Worm (Caenorhabditis elegans) whole organism, L1 larva: Measurements from ENCODE around the gene R13H4.2.

Experiments used
- C04F5.9 ChIP-seq: sonication (generic microtip); optimal IDR thresholded peaks from 2 replicates; lab custom pipeline; 2016; ENCODE audit warnings: missing genetic modification characterization, missing compliant biosample characterization
- C16A3.4 ChIP-seq: fragments of 150-350 bp; optimal IDR thresholded peaks from 2 replicates; lab custom pipeline; 2014; ENCODE audit warnings: missing biosample characterization, missing genetic modification characterization
- F16B12.6 ChIP-seq: fragments of 150-350 bp; optimal IDR thresholded peaks from 2 replicates; lab custom pipeline; 2014; ENCODE audit warnings: missing biosample characterization, missing genetic modification characterization
- aha-1 ChIP-seq: fragments of 150-350 bp; optimal IDR thresholded peaks from 2 replicates; lab custom pipeline; 2014; ENCODE audit warnings: missing biosample characterization, missing genetic modification characterization
- alr-1 ChIP-seq: fragments of 200-800 bp; sonication (Bioruptor generic); optimal IDR thresholded peaks from 2 replicates; lab custom pipeline; 2018; ENCODE audit warnings: borderline replicate concordance, mild to moderate bottlenecking, missing genetic modification characterization, missing compliant biosample characterization
- blmp-1 ChIP-seq: fragments of 150-350 bp; optimal IDR thresholded peaks from 2 replicates; lab custom pipeline; 2014; ENCODE audit warnings: missing biosample characterization, missing genetic modification characterization
- ceh-63 ChIP-seq: fragments of 200-800 bp; sonication (Bioruptor generic); optimal IDR thresholded peaks from 2 replicates; lab custom pipeline; 2018; ENCODE audit warnings: mild to moderate bottlenecking, missing genetic modification characterization, missing compliant biosample characterization
- ceh-8 ChIP-seq: fragments of 200-800 bp; sonication (Bioruptor generic); optimal IDR thresholded peaks from 2 replicates; lab custom pipeline; 2018; ENCODE audit warnings: mild to moderate bottlenecking, missing genetic modification characterization, moderate library complexity, missing compliant biosample characterization
- ceh-82 ChIP-seq, 3 experiments: fragments of 150-350 bp in 1 of 3; sonication (generic microtip) in 2 of 3; optimal IDR thresholded peaks; 2 replicates each; lab custom pipeline; 2014 to 2017; ENCODE audit warnings: missing biosample characterization in 3 of 3, missing genetic modification characterization in 3 of 3
- ceh-88 ChIP-seq: fragments of 200-800 bp; sonication (Bioruptor generic); IDR thresholded peaks from 2 replicates; pipeline ENCODE4 v1.3.6; 2022; ENCODE audit warnings: missing genetic modification characterization, missing compliant biosample characterization
- dsc-1 ChIP-seq: sonication (generic microtip); optimal IDR thresholded peaks from 2 replicates; lab custom pipeline; 2016; ENCODE audit warnings: mild to moderate bottlenecking, missing genetic modification characterization, missing compliant biosample characterization
- efl-1 ChIP-seq, 4 experiments: fragments of 150-350 bp; optimal IDR thresholded peaks in 3 of 4; peaks in 1 of 4; 1 replicate in 1 of 4; 2 replicates in 3 of 4; lab custom pipeline; 2014; ENCODE audit warnings: missing biosample characterization in 2 of 4, missing genetic modification characterization in 2 of 4, missing genetic modification reagents in 2 of 4
- efl-3 ChIP-seq: fragments of 200-800 bp; sonication (Bioruptor generic); optimal IDR thresholded peaks from 2 replicates; lab custom pipeline; 2018; ENCODE audit warnings: mild to moderate bottlenecking, missing genetic modification characterization, missing compliant biosample characterization
- egl-13 ChIP-seq: sonication (generic microtip); optimal IDR thresholded peaks from 2 replicates; lab custom pipeline; 2016; ENCODE audit warnings: missing genotype, missing genetic modification reagents, missing genetic modification characterization, missing compliant biosample characterization
- egl-27 ChIP-seq, 2 experiments: fragments of 150-350 bp in 1 of 2; sonication (generic microtip); optimal IDR thresholded peaks; 3 replicates each; lab custom pipeline; 2017 to 2018; ENCODE audit warnings: missing biosample characterization in 2 of 2, missing genetic modification characterization in 2 of 2, missing genetic modification reagents in 2 of 2
- fkh-4 ChIP-seq: sonication (generic microtip); optimal IDR thresholded peaks from 2 replicates; lab custom pipeline; 2016; ENCODE audit warnings: missing compliant biosample characterization, missing genetic modification characterization, borderline replicate concordance
- fos-1 ChIP-seq: fragments of 150-350 bp; optimal IDR thresholded peaks from 2 replicates; lab custom pipeline; 2014; ENCODE audit warnings: missing biosample characterization, missing genetic modification characterization
- grh-1 ChIP-seq: fragments of 200-800 bp; sonication (Bioruptor generic); IDR thresholded peaks from 2 replicates; pipeline ENCODE4 v1.3.6; 2022; ENCODE audit warnings: missing genetic modification reagents, missing genetic modification characterization, missing compliant biosample characterization
- hlh-17 ChIP-seq: fragments of 200-800 bp; sonication (Bioruptor generic); optimal IDR thresholded peaks from 2 replicates; lab custom pipeline; 2018; ENCODE audit warnings: missing genetic modification characterization, mild to moderate bottlenecking, missing compliant biosample characterization, moderate library complexity, borderline replicate concordance
- hpl-2 ChIP-seq: fragments of 150-350 bp; optimal IDR thresholded peaks from 2 replicates; lab custom pipeline; 2014; ENCODE audit warnings: missing biosample characterization, missing genetic modification reagents, missing genetic modification characterization
- isw-1 ChIP-seq: fragments of 200-800 bp; sonication (Bioruptor generic); IDR thresholded peaks from 2 replicates; pipeline ENCODE4 v1.3.6; 2022; ENCODE audit warnings: missing genetic modification characterization, missing compliant biosample characterization
- jun-1 ChIP-seq: fragments of 150-350 bp; optimal IDR thresholded peaks from 2 replicates; lab custom pipeline; 2014; ENCODE audit warnings: missing biosample characterization, missing genetic modification reagents, missing genetic modification characterization
- lin-14 ChIP-seq: fragments of 200-800 bp; sonication (Bioruptor generic); optimal IDR thresholded peaks from 2 replicates; lab custom pipeline; 2018; ENCODE audit warnings: mild to moderate bottlenecking, missing genetic modification characterization, moderate library complexity, missing compliant biosample characterization
- lin-15B ChIP-seq: fragments of 150-350 bp; sonication (generic microtip); optimal IDR thresholded peaks from 3 replicates; lab custom pipeline; 2014; ENCODE audit warnings: missing biosample characterization, missing genetic modification characterization
- lin-35 ChIP-seq, 2 experiments: fragments of 150-350 bp; optimal IDR thresholded peaks; 2 replicates each; lab custom pipeline; 2014; ENCODE audit warnings: missing biosample characterization in 2 of 2, missing genetic modification characterization in 2 of 2, missing genetic modification reagents in 2 of 2
- lin-39 ChIP-seq: fragments of 150-350 bp; optimal IDR thresholded peaks from 2 replicates; lab custom pipeline; 2014; ENCODE audit warnings: missing biosample characterization, missing genetic modification reagents, missing genetic modification characterization
- lir-3 ChIP-seq: sonication (generic microtip); optimal IDR thresholded peaks from 2 replicates; lab custom pipeline; 2016; ENCODE audit warnings: mild to moderate bottlenecking, missing genetic modification characterization, moderate library complexity, missing compliant biosample characterization; ENCODE audit not compliant: poor library complexity
- lsy-2 ChIP-seq, 2 experiments: fragments of 150-350 bp; optimal IDR thresholded peaks; 2 replicates each; lab custom pipeline; 2014; ENCODE audit warnings: missing biosample characterization in 2 of 2, missing genetic modification characterization in 2 of 2
- mab-9 ChIP-seq: fragments of 200-800 bp; sonication (Bioruptor generic); IDR thresholded peaks from 2 replicates; pipeline ENCODE4 v1.3.6; 2022; ENCODE audit warnings: missing genetic modification reagents, missing genetic modification characterization, missing compliant biosample characterization
- mef-2 ChIP-seq: fragments of 150-350 bp; optimal IDR thresholded peaks from 2 replicates; lab custom pipeline; 2014; ENCODE audit warnings: missing biosample characterization, missing genetic modification characterization
- nhr-47 ChIP-seq: sonication (generic microtip); optimal IDR thresholded peaks from 2 replicates; lab custom pipeline; 2016; ENCODE audit warnings: mild to moderate bottlenecking, missing genetic modification characterization, moderate library complexity, missing compliant biosample characterization
- nhr-71 ChIP-seq: sonication (generic microtip); optimal IDR thresholded peaks from 2 replicates; lab custom pipeline; 2016; ENCODE audit warnings: mild to moderate bottlenecking, missing genetic modification characterization, moderate library complexity, missing compliant biosample characterization
- nhr-84 ChIP-seq: sonication (generic microtip); optimal IDR thresholded peaks from 2 replicates; lab custom pipeline; 2017; ENCODE audit warnings: missing biosample characterization, missing genetic modification characterization
- pag-3 ChIP-seq: sonication (generic microtip); optimal IDR thresholded peaks from 2 replicates; lab custom pipeline; 2017; ENCODE audit warnings: missing genetic modification characterization, mild to moderate bottlenecking, missing compliant biosample characterization, antibody characterized with exemption, borderline replicate concordance; ENCODE audit not compliant: insufficient read depth
- pax-3 ChIP-seq: fragments of 200-800 bp; sonication (Bioruptor generic); optimal IDR thresholded peaks from 2 replicates; lab custom pipeline; 2018; ENCODE audit warnings: mild to moderate bottlenecking, missing genetic modification characterization, moderate library complexity, missing compliant biosample characterization
- rnt-1 ChIP-seq: sonication (generic microtip); optimal IDR thresholded peaks from 2 replicates; lab custom pipeline; 2016; ENCODE audit warnings: mild to moderate bottlenecking, missing genetic modification characterization, moderate library complexity, missing compliant biosample characterization
- skn-1 ChIP-seq: fragments of 150-350 bp; optimal IDR thresholded peaks from 2 replicates; lab custom pipeline; 2014; ENCODE audit warnings: missing biosample characterization, missing genetic modification characterization
- snpc-4 ChIP-seq: fragments of 150-350 bp; optimal IDR thresholded peaks from 2 replicates; lab custom pipeline; 2014; ENCODE audit warnings: missing biosample characterization, missing genetic modification characterization
- sox-4 ChIP-seq: sonication (generic microtip); optimal IDR thresholded peaks from 2 replicates; lab custom pipeline; 2016; ENCODE audit warnings: missing genetic modification characterization, missing compliant biosample characterization
- sptf-1 ChIP-seq: fragments of 150-350 bp; optimal IDR thresholded peaks from 2 replicates; lab custom pipeline; 2014; ENCODE audit warnings: missing biosample characterization, missing genetic modification characterization
- swsn-7 ChIP-seq: sonication (generic microtip); optimal IDR thresholded peaks from 2 replicates; lab custom pipeline; 2016; ENCODE audit warnings: missing genetic modification characterization, missing compliant biosample characterization
- tlp-1 ChIP-seq: fragments of 150-350 bp; optimal IDR thresholded peaks from 2 replicates; lab custom pipeline; 2014; ENCODE audit warnings: missing biosample characterization, missing genetic modification characterization
- unc-130 ChIP-seq: fragments of 150-350 bp; optimal IDR thresholded peaks from 2 replicates; lab custom pipeline; 2017; ENCODE audit warnings: missing biosample characterization, missing genetic modification characterization, inconsistent platforms
- unc-30 ChIP-seq: sonication (generic microtip); optimal IDR thresholded peaks from 2 replicates; lab custom pipeline; 2017; ENCODE audit warnings: missing biosample characterization, missing genetic modification characterization
- unc-62 ChIP-seq: fragments of 150-350 bp; optimal IDR thresholded peaks from 2 replicates; lab custom pipeline; 2014; ENCODE audit warnings: missing biosample characterization, missing genetic modification reagents, missing genetic modification characterization
- zip-4 ChIP-seq: fragments of 200-800 bp; sonication (Bioruptor generic); optimal IDR thresholded peaks from 2 replicates; lab custom pipeline; 2018; ENCODE audit warnings: mild to moderate bottlenecking, missing genetic modification characterization, moderate library complexity, missing compliant biosample characterization
- ztf-4 ChIP-seq: fragments of 150-350 bp; optimal IDR thresholded peaks from 2 replicates; lab custom pipeline; 2014; ENCODE audit warnings: missing biosample characterization, missing genetic modification characterization

Gene R13H4.2

DNA sequence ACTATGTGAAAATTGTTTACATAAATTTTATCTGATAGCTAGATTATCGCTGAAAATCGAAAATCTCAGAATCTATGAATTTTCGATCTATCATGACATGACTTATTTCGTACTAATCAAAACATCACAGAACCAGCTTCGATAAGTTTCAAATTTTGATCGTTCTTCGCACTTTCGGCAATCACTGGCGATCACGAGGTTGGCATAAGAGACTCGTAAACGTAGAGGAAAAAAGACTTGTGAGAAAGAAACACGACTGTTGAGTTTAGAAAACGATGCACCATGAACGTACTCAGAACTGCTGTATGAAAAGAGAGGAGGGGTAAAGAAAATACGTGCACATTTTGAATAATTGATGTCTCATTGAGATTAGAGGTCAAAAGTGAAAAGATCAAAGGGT is 12.2 kb upstream of the R13H4.2 start (continued):
- TF ChIP-seq egl-13 (tag; lab: Kevin White, UChicago) (peak; percentile 9), blmp-1 (tag; lab: Kevin White, UChicago) (peak; percentile 73), lir-3 (tag; lab: Kevin White, UChicago) (peak; percentile 79), rnt-1 (tag; lab: Kevin White, UChicago) (peak; percentile 90), grh-1 (peak; percentile 64), efl-3 (GFP tag; lab: Kevin White, UChicago) (no peak), unc-62 (GFP tag; lab: Kevin White, UChicago) (no peak), pax-3 (tag; lab: Kevin White, UChicago) (peak; percentile 37), dsc-1 (tag; lab: Kevin White, UChicago) (no peak), nhr-47 (peak; percentile 80), C16A3.4 (tag; lab: Kevin White, UChicago) (peak; percentile 75), C04F5.9 (tag; lab: Kevin White, UChicago) (peak; percentile 28), lin-35 (GFP tag; optimal IDR thresholded peaks at IDR 0.05; lab: Kevin White, UChicago) (peak; percentile 45 to 86), sptf-1 (tag; lab: Kevin White, UChicago) (no peak), hpl-2 (GFP tag; lab: Kevin White, UChicago) (peak; percentile 50), ceh-88 (GFP tag; lab: Robert Waterston, UW) (peak; percentile 72), aha-1 (tag; lab: Kevin White, UChicago) (peak; percentile 64), ceh-82 (tag; optimal IDR thresholded peaks at IDR 0.05; lab: Kevin White, UChicago) (peak in 2 of 3 experiments; percentile 40 to 44), mef-2 (tag; lab: Kevin White, UChicago) (peak; percentile 40), tlp-1 (tag; lab: Kevin White, UChicago) (no peak)

DNA sequence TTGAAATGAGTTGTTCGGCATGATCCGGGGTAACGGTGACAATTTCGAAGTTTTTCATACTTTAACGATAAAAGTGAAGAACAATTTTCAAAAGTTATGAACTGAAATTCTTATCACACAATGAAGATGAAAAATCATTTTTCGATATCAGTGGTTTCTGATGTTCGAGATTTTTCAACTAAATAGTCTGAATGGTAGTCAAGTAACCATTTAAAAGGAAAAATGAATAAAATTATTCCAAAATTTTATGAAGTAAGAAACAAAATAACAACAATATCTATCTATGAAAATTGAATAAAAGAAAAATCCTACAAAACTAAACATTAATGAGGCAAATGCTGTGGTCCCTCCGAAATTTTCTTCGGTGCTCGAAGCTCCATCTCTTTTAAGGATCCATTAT is 10.5 kb upstream of the R13H4.2 start, which contains the start of gene D2023.4:
Gene D2023.4 (minus strand): TSS at position 101 of the 400 bp plus-strand sequence.
- TF ChIP-seq snpc-4 (tag; lab: Kevin White, UChicago) (no peak), mab-9 (no peak)

ce11 chrV:11826967-11827366 is 9.2 kb upstream of the R13H4.2 start, which contains the start of the genes mpst-1 and D2023.6:
TSS of gene mpst-1 (minus strand) at chrV:11827067.
TSS of gene D2023.6 (plus strand) at chrV:11827354.
- TF ChIP-seq ztf-4 = no peak
- TF ChIP-seq rnt-1 (tag; lab: Kevin White, UChicago) = no peak
- TF ChIP-seq isw-1 (GFP tag; lab: Robert Waterston, UW) = no peak
- TF ChIP-seq jun-1 = no peak
- TF ChIP-seq lin-14 (GFP tag; lab: Kevin White, UChicago) = no peak
- no peak for TF ChIP-seq pax-3 (tag; lab: Kevin White, UChicago)
- TF ChIP-seq sox-4 (tag; lab: Kevin White, UChicago) = no peak
- TF ChIP-seq lin-39 (tag; lab: Kevin White, UChicago) = no peak
- TF ChIP-seq fkh-4 (tag; lab: Kevin White, UChicago) = no peak
- TF ChIP-seq lsy-2 (tag; optimal IDR thresholded peaks at IDR 0.05; lab: Kevin White, UChicago) = peak in 1 of 2 experiments; percentile 40
- TF ChIP-seq egl-27 (tag; optimal IDR thresholded peaks at IDR 0.05; lab: Kevin White, UChicago) = no peak
- no peak for TF ChIP-seq swsn-7
- no peak for TF ChIP-seq sptf-1 (tag; lab: Kevin White, UChicago)
- no peak for TF ChIP-seq ceh-63 (GFP tag; lab: Kevin White, UChicago)
- TF ChIP-seq dsc-1 (tag; lab: Kevin White, UChicago) = no peak
- TF ChIP-seq hlh-17 (GFP tag; lab: Kevin White, UChicago) = no peak
- TF ChIP-seq F16B12.6 (tag; lab: Kevin White, UChicago) = no peak
- TF ChIP-seq lin-15B (tag; lab: Kevin White, UChicago) = no peak
- no peak for TF ChIP-seq zip-4
- no peak for TF ChIP-seq nhr-84 (tag; lab: Kevin White, UChicago)
- TF ChIP-seq fos-1 (tag; lab: Kevin White, UChicago) = no peak
- TF ChIP-seq unc-30 (tag; lab: Kevin White, UChicago) = no peak
- TF ChIP-seq alr-1 (tag; lab: Kevin White, UChicago) = no peak
- TF ChIP-seq efl-1 (optimal IDR thresholded peaks at IDR 0.05; lab: Kevin White, UChicago) = peak; percentile 18 to 27
- TF ChIP-seq efl-1 (GFP tag; optimal IDR thresholded peaks at IDR 0.05 in 1 of 2; lab: Kevin White, UChicago) = peak in 1 of 2 experiments; percentile 3
- TF ChIP-seq blmp-1 (tag; lab: Kevin White, UChicago) = peak; percentile 26
- TF ChIP-seq unc-130 (tag; lab: Kevin White, UChicago) = no peak
- no peak for TF ChIP-seq pag-3 (tag; lab: Kevin White, UChicago)
- TF ChIP-seq lir-3 (tag; lab: Kevin White, UChicago) = no peak
- TF ChIP-seq nhr-71 (tag; lab: Kevin White, UChicago) = peak; percentile 5
- no peak for TF ChIP-seq skn-1 (tag; lab: Kevin White, UChicago)
- TF ChIP-seq ceh-8 (GFP tag; lab: Kevin White, UChicago) = no peak
- no peak for TF ChIP-seq mab-9
